Fruit fly (Drosophila melanogaster): Measurements from ENCODE around the gene RhoGAPp190.

dm6 chrX:17698864-17699504, 46.6 kb upstream of the RhoGAPp190 start:
- TF ChIP-seq dsf (GFP tag; optimal IDR thresholded peaks at IDR 0.05; ENCODE audit: borderline replicate concordance) (peak; percentile 38), usp (GFP tag; optimal IDR thresholded peaks at IDR 0.05) (no peak), ey (GFP tag; optimal IDR thresholded peaks at IDR 0.05) (peak; percentile 83), dmrt93B (GFP tag; optimal IDR thresholded peaks at IDR 0.05) (peak; percentile 86), Dfd (GFP tag; optimal IDR thresholded peaks at IDR 0.05) (no peak), CG9705 (GFP tag; optimal IDR thresholded peaks at IDR 0.05) (peak; percentile 81), Abd-B (GFP tag; optimal IDR thresholded peaks at IDR 0.05) (no peak), sage (GFP tag; optimal IDR thresholded peaks at IDR 0.05) (peak; percentile 41)

Data from whole organism, wandering third instar larva.